Worm (Caenorhabditis elegans) whole organism, L3 larva: ENCODE data around the gene ZK632.12.
A peak's percentile ranks its signal among the peaks of the same experiment; 100 is the strongest.

Experiments used
- R02D3.7 ChIP-seq: fragments of 150-350 bp; optimal IDR thresholded peaks from 2 replicates; lab custom pipeline; 2014; ENCODE audit warnings: missing biosample characterization, missing genetic modification characterization
- aly-2 ChIP-seq: fragments of 150-350 bp; optimal IDR thresholded peaks from 2 replicates; lab custom pipeline; 2014; ENCODE audit warnings: missing biosample characterization, missing genetic modification characterization
- ama-1 ChIP-seq: fragments of 150-350 bp; optimal IDR thresholded peaks from 2 replicates; lab custom pipeline; 2018
- ceh-16 ChIP-seq: sonication (generic microtip); optimal IDR thresholded peaks from 2 replicates; lab custom pipeline; 2017; ENCODE audit warnings: missing biosample characterization, missing genetic modification characterization
- ceh-82 ChIP-seq: fragments of 150-350 bp; optimal IDR thresholded peaks from 2 replicates; lab custom pipeline; 2014; ENCODE audit warnings: missing biosample characterization, missing genetic modification characterization
- ceh-9 ChIP-seq: sonication (generic microtip); optimal IDR thresholded peaks from 2 replicates; lab custom pipeline; 2018; ENCODE audit warnings: missing biosample characterization, missing genetic modification characterization
- daf-12 ChIP-seq: fragments of 150-350 bp; optimal IDR thresholded peaks from 2 replicates; lab custom pipeline; 2014; ENCODE audit warnings: missing biosample characterization, missing genetic modification reagents, missing genetic modification characterization
- egl-27 ChIP-seq: sonication (generic microtip); optimal IDR thresholded peaks from 4 replicates; lab custom pipeline; 2017; ENCODE audit warnings: missing biosample characterization, missing genetic modification reagents, missing genetic modification characterization
- egl-5 ChIP-seq: fragments of 150-350 bp; optimal IDR thresholded peaks from 2 replicates; lab custom pipeline; 2017; ENCODE audit warnings: missing biosample characterization, missing genetic modification reagents, missing genetic modification characterization, inconsistent platforms
- elt-1 ChIP-seq: fragments of 150-350 bp; optimal IDR thresholded peaks from 2 replicates; lab custom pipeline; 2014; ENCODE audit warnings: missing biosample characterization, missing genetic modification characterization
- elt-2 ChIP-seq: sonication (generic microtip); optimal IDR thresholded peaks from 2 replicates; lab custom pipeline; 2016; ENCODE audit warnings: missing genetic modification reagents, mild to moderate bottlenecking, missing genetic modification characterization, missing compliant biosample characterization
- elt-3 ChIP-seq, 3 experiments: fragments of 150-350 bp in 1 of 3; sonication (generic microtip) in 2 of 3; optimal IDR thresholded peaks; 2 replicates in 2 of 3; 4 replicates in 1 of 3; lab custom pipeline; 2014 to 2017; ENCODE audit warnings: missing biosample characterization in 3 of 3, missing genetic modification characterization in 3 of 3
- eor-1 ChIP-seq, 2 experiments: fragments of 150-350 bp; optimal IDR thresholded peaks; 2 replicates each; lab custom pipeline; 2014 to 2018; ENCODE audit warnings: missing biosample characterization in 2 of 2, missing genetic modification characterization in 2 of 2
- fkh-2 ChIP-seq: fragments of 150-350 bp; optimal IDR thresholded peaks from 2 replicates; lab custom pipeline; 2014; ENCODE audit warnings: missing biosample characterization, missing genetic modification reagents, missing genetic modification characterization
- fos-1 ChIP-seq: fragments of 150-350 bp; optimal IDR thresholded peaks from 2 replicates; lab custom pipeline; 2014; ENCODE audit warnings: missing biosample characterization, missing genetic modification characterization
- hmg-11 ChIP-seq: sonication (generic microtip); optimal IDR thresholded peaks from 2 replicates; lab custom pipeline; 2016; ENCODE audit warnings: missing genetic modification characterization, missing compliant biosample characterization
- jun-1 ChIP-seq: fragments of 150-350 bp; optimal IDR thresholded peaks from 2 replicates; lab custom pipeline; 2014; ENCODE audit warnings: missing biosample characterization, missing genetic modification reagents, missing genetic modification characterization
- lin-15B ChIP-seq: fragments of 150-350 bp; optimal IDR thresholded peaks from 2 replicates; lab custom pipeline; 2014; ENCODE audit warnings: missing biosample characterization, missing genetic modification characterization
- lin-39 ChIP-seq: fragments of 150-350 bp; optimal IDR thresholded peaks from 2 replicates; lab custom pipeline; 2018; ENCODE audit warnings: missing biosample characterization, missing genetic modification reagents, missing genetic modification characterization
- lsy-12 ChIP-seq: sonication (generic microtip); optimal IDR thresholded peaks from 2 replicates; lab custom pipeline; 2016; ENCODE audit warnings: mild to moderate bottlenecking, missing genetic modification characterization, missing compliant biosample characterization
- mdl-1 ChIP-seq: fragments of 150-350 bp; optimal IDR thresholded peaks from 2 replicates; lab custom pipeline; 2014; ENCODE audit warnings: missing biosample characterization, missing genetic modification characterization
- mml-1 ChIP-seq: fragments of 150-350 bp; sonication (generic microtip); optimal IDR thresholded peaks from 3 replicates; lab custom pipeline; 2014; ENCODE audit warnings: missing biosample characterization, missing genetic modification characterization
- nfya-1 ChIP-seq: sonication (generic microtip); optimal IDR thresholded peaks from 2 replicates; lab custom pipeline; 2017; ENCODE audit warnings: missing genetic modification characterization, mild to moderate bottlenecking, missing compliant biosample characterization, antibody characterized with exemption, moderate library complexity; ENCODE audit not compliant: insufficient read depth
- nhr-11 ChIP-seq: fragments of 150-350 bp; optimal IDR thresholded peaks from 2 replicates; lab custom pipeline; 2014; ENCODE audit warnings: missing biosample characterization, missing genetic modification characterization
- nhr-23 ChIP-seq: fragments of 150-350 bp; optimal IDR thresholded peaks from 2 replicates; lab custom pipeline; 2014; ENCODE audit warnings: missing biosample characterization, missing genetic modification reagents, missing genetic modification characterization
- nhr-237 ChIP-seq: fragments of 150-350 bp; optimal IDR thresholded peaks from 2 replicates; lab custom pipeline; 2014; ENCODE audit warnings: missing biosample characterization, missing genetic modification characterization
- nhr-25 ChIP-seq: sonication (generic microtip); optimal IDR thresholded peaks from 2 replicates; lab custom pipeline; 2017; ENCODE audit warnings: missing biosample characterization, missing genetic modification characterization
- nhr-28 ChIP-seq: fragments of 150-350 bp; optimal IDR thresholded peaks from 2 replicates; lab custom pipeline; 2014; ENCODE audit warnings: missing biosample characterization, missing genetic modification characterization
- nhr-43 ChIP-seq: sonication (generic microtip); optimal IDR thresholded peaks from 2 replicates; lab custom pipeline; 2016; ENCODE audit warnings: mild to moderate bottlenecking, missing genetic modification characterization, missing compliant biosample characterization; ENCODE audit not compliant: poor library complexity, severe bottlenecking
- nhr-77 ChIP-seq: fragments of 150-350 bp; optimal IDR thresholded peaks from 2 replicates; lab custom pipeline; 2014; ENCODE audit warnings: missing biosample characterization, missing genetic modification characterization
- pha-4 ChIP-seq: fragments of 150-350 bp; optimal IDR thresholded peaks from 2 replicates; lab custom pipeline; 2014; ENCODE audit warnings: missing biosample characterization, missing genetic modification reagents, missing genetic modification characterization
- pqm-1 ChIP-seq: fragments of 150-350 bp; optimal IDR thresholded peaks from 2 replicates; lab custom pipeline; 2017; ENCODE audit warnings: missing biosample characterization, missing genetic modification characterization, inconsistent platforms
- skn-1 ChIP-seq: fragments of 150-350 bp; optimal IDR thresholded peaks from 2 replicates; lab custom pipeline; 2014; ENCODE audit warnings: missing biosample characterization, missing genetic modification characterization
- snpc-4 ChIP-seq: fragments of 150-350 bp; optimal IDR thresholded peaks from 2 replicates; lab custom pipeline; 2014; ENCODE audit warnings: missing biosample characterization, missing genetic modification characterization
- tbx-2 ChIP-seq: sonication (generic microtip); optimal IDR thresholded peaks from 2 replicates; lab custom pipeline; 2016; ENCODE audit warnings: mild to moderate bottlenecking, missing genetic modification characterization, missing compliant biosample characterization
- zag-1 ChIP-seq: fragments of 150-350 bp; optimal IDR thresholded peaks from 2 replicates; lab custom pipeline; 2014; ENCODE audit warnings: missing biosample characterization, missing genetic modification characterization
- ztf-11 ChIP-seq: fragments of 150-350 bp; optimal IDR thresholded peaks from 2 replicates; lab custom pipeline; 2014; ENCODE audit warnings: missing biosample characterization, missing genetic modification characterization
- ztf-4 ChIP-seq: fragments of 150-350 bp; optimal IDR thresholded peaks from 2 replicates; lab custom pipeline; 2014; ENCODE audit warnings: missing biosample characterization, missing genetic modification characterization

Gene ZK632.12

DNA sequence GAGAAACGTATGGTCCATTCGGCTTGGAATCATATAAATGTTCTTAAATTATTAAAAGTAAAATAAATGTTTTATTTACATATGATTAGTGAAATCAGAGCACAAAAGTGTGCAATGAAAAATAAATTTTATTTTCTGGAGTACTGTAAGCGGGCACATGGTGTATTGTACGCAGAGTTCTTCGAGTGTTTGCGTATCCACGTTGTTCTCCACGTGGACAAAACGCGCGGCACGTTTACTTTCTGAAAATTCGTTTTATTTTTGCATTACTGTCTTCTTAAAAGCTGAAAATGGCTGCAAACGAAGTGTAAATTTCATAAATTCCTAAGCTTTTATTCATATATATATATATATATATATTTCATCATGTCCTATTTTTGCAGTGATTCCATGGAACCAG is 2.0 kb downstream of the ZK632.12 start:
- TF ChIP-seq eor-1 (tag; optimal IDR thresholded peaks at IDR 0.05; lab: Kevin White, UChicago) (no peak), egl-5 (tag; lab: Kevin White, UChicago) (no peak), nhr-23 (tag; lab: Kevin White, UChicago) (no peak), ztf-11 (no peak), nhr-77 (tag; lab: Kevin White, UChicago) (no peak)
- TF ChIP-seq, all 47 proteins: peak for 0

DNA sequence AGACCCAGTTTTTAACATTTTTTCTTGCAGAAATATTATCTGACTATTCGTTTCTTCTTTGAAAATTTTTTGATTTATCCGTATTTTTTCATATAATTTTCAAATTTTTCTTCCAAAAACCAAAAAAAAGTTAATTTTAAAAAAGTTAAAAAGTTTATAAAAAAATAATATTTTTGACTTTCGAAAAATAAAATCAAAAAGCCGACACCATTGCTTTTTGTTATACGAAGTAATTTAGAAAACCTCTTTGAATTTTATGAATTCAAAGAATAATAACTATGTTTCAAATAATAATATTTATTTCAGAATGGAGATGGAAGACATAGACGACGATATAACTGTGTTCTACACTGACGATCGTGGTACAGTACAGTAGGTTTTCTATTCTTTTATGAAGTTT is 4.3 kb downstream of the ZK632.12 start, which contains the start of gene K11H3.8:
K11H3.8 (plus strand) TSS at position 301 of the 400 bp plus-strand sequence.
- TF ChIP-seq jun-1 = no peak
- TF ChIP-seq elt-3 (tag; optimal IDR thresholded peaks at IDR 0.05; lab: Kevin White, UChicago) = no peak
- no peak for TF ChIP-seq nhr-23 (tag; lab: Kevin White, UChicago)
- TF ChIP-seq tbx-2 (tag; lab: Kevin White, UChicago) = no peak
- no peak for TF ChIP-seq daf-12 (tag; lab: Kevin White, UChicago)
- TF ChIP-seq ama-1 (lab: Kevin White, UChicago) = no peak
- no peak for TF ChIP-seq pha-4
- no peak for TF ChIP-seq nhr-77 (tag; lab: Kevin White, UChicago)
- no peak for TF ChIP-seq fkh-2
- no peak for TF ChIP-seq ztf-4 (tag; lab: Kevin White, UChicago)
- no peak for TF ChIP-seq nfya-1 (tag; lab: Kevin White, UChicago)
- no peak for TF ChIP-seq skn-1 (tag; lab: Kevin White, UChicago)
- no peak for TF ChIP-seq egl-5 (tag; lab: Kevin White, UChicago)
- TF ChIP-seq nhr-25 (tag; lab: Kevin White, UChicago) = no peak
- no peak for TF ChIP-seq nhr-11 (tag; lab: Kevin White, UChicago)
- TF ChIP-seq lin-39 (tag; lab: Kevin White, UChicago) = no peak

- TF ChIP-seq ceh-82 (tag; lab: Kevin White, UChicago) = no peak
- TF ChIP-seq snpc-4 = no peak
- no peak for TF ChIP-seq mml-1 (tag; lab: Kevin White, UChicago)
- TF ChIP-seq nhr-23 (tag; lab: Kevin White, UChicago) = no peak
- no peak for TF ChIP-seq mdl-1 (tag; lab: Kevin White, UChicago)
- no peak for TF ChIP-seq nhr-237
- TF ChIP-seq R02D3.7 (tag; lab: Kevin White, UChicago) = no peak
- TF ChIP-seq pqm-1 (tag; lab: Kevin White, UChicago) = no peak
- no peak for TF ChIP-seq aly-2 (tag; lab: Kevin White, UChicago)
- no peak for TF ChIP-seq pha-4
- no peak for TF ChIP-seq zag-1 (tag; lab: Kevin White, UChicago)
Observed at ce11 chrIII:9843715-9844114, 13.1 kb downstream of the ZK632.12 start, which contains the start of gene K11H3.5. K11H3.5 (plus strand) TSS chrIII:9843768.

ce11 chrIII:9846093-9846492 is 15.5 kb downstream of the ZK632.12 start, which contains the start of gene K11H3.2:
K11H3.2 (plus strand) TSS chrIII:9846393.
- no peak for TF ChIP-seq egl-27
- no peak for TF ChIP-seq lin-39 (tag; lab: Kevin White, UChicago)
- TF ChIP-seq egl-5 (tag; lab: Kevin White, UChicago) = no peak
- no peak for TF ChIP-seq pha-4

ce11 chrIII:9848083-9848482 is 17.5 kb downstream of the ZK632.12 start, which contains the start of gene mrpl-36:
mrpl-36 (minus strand) TSS chrIII:9848116.
- TF ChIP-seq tbx-2 (tag; lab: Kevin White, UChicago) (no peak), pha-4 (peak; percentile 55), R02D3.7 (tag; lab: Kevin White, UChicago) (no peak), elt-2 (tag; lab: Kevin White, UChicago) (peak; percentile 0), ceh-9 (no peak), snpc-4 (peak; percentile 5), lin-39 (tag; lab: Kevin White, UChicago) (peak; percentile 10), nfya-1 (tag; lab: Kevin White, UChicago) (peak; percentile 64), lin-15B (tag; lab: Kevin White, UChicago) (peak; percentile 73), nhr-25 (tag; lab: Kevin White, UChicago) (no peak), egl-5 (tag; lab: Kevin White, UChicago) (peak; percentile 20)

DNA sequence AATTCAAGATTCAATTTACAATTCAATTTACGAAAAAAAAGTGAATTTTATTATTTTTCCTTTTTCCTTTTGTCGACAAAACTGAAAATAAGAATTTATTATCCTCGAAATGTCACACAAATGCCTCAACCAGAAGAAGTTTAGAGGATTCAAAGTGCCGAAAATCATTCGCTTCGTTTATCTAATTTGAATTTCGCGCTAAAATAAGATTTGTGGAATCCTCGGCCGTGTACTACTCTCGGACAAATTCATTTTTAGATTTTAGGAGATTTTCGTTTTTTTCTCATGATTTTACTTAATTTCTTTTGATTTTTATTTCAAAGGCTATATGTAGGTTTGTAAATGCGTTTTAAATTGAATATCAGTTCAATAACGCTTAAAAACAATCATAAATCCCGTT is 18.0 kb downstream of the ZK632.12 start:
- TF ChIP-seq ceh-16 (tag; lab: Kevin White, UChicago) = no peak
- no peak for TF ChIP-seq elt-2 (tag; lab: Kevin White, UChicago)
- TF ChIP-seq nhr-28 = no peak
- no peak for TF ChIP-seq lsy-12 (tag; lab: Kevin White, UChicago)
- TF ChIP-seq nfya-1 (tag; lab: Kevin White, UChicago) = no peak
- no peak for TF ChIP-seq fos-1
- TF ChIP-seq fkh-2 = no peak
- TF ChIP-seq egl-27 = no peak
- TF ChIP-seq snpc-4 = no peak
- no peak for TF ChIP-seq nhr-43 (tag; lab: Kevin White, UChicago)
- no peak for TF ChIP-seq egl-5 (tag; lab: Kevin White, UChicago)
- TF ChIP-seq mdl-1 (tag; lab: Kevin White, UChicago) = no peak
- no peak for TF ChIP-seq daf-12 (tag; lab: Kevin White, UChicago)
- TF ChIP-seq elt-1 (tag; lab: Kevin White, UChicago) = no peak
- TF ChIP-seq nhr-23 (tag; lab: Kevin White, UChicago) = no peak
- TF ChIP-seq aly-2 (tag; lab: Kevin White, UChicago) = no peak
- no peak for TF ChIP-seq R02D3.7 (tag; lab: Kevin White, UChicago)
- no peak for TF ChIP-seq hmg-11 (tag; lab: Kevin White, UChicago)
- TF ChIP-seq nhr-11 (tag; lab: Kevin White, UChicago) = no peak
